Worm (Caenorhabditis elegans): ENCODE measurements around the gene ugt-65.
A peak's percentile ranks its signal among the peaks of the same experiment; 100 is the strongest.

The ugt-65 gene

ce11 chrIV:12396645-12397258 is 23.7 kb upstream of the ugt-65 start (continued):
- TF ChIP-seq unc-30 (tag; optimal IDR thresholded peaks at IDR 0.05) (no peak), nhr-90 (tag; optimal IDR thresholded peaks at IDR 0.05; ENCODE audit: poor library complexity) (peak; percentile 19), lin-14 (GFP tag; optimal IDR thresholded peaks at IDR 0.05) (no peak), elt-3 (tag; optimal IDR thresholded peaks at IDR 0.05) (peak in 1 of 6 experiments; percentile 28), pag-3 (tag; optimal IDR thresholded peaks at IDR 0.05; ENCODE audit: borderline replicate concordance, insufficient read depth) (no peak)

- TF ChIP-seq alr-1 (tag; optimal IDR thresholded peaks at IDR 0.05; ENCODE audit: borderline replicate concordance) = no peak
- TF ChIP-seq efl-1 (optimal IDR thresholded peaks at IDR 0.05) = no peak
- peak in 1 of 2 experiments; percentile 74 for TF ChIP-seq efl-1 (GFP tag; optimal IDR thresholded peaks at IDR 0.05 in 1 of 2)
Measured at ce11 chrIV:12398437-12398836, 22.0 kb upstream of the ugt-65 start, which contains the start of gene acs-20. acs-20 (minus strand) TSS chrIV:12398706.

- TF ChIP-seq nhr-77 (tag; optimal IDR thresholded peaks at IDR 0.05) (no peak), egl-27 (tag; optimal IDR thresholded peaks at IDR 0.05) (no peak), nhr-71 (tag; optimal IDR thresholded peaks at IDR 0.05) (no peak), rnt-1 (tag; optimal IDR thresholded peaks at IDR 0.05) (no peak), elt-2 (tag; optimal IDR thresholded peaks at IDR 0.05) (peak; percentile 5)
Measured at ce11 chrIV:12399983-12400382, 20.5 kb upstream of the ugt-65 start.

- TF ChIP-seq nhr-85 (tag) (peak; percentile 39), blmp-1 (tag; optimal IDR thresholded peaks at IDR 0.05) (peak; percentile 87), elt-3 (tag; optimal IDR thresholded peaks at IDR 0.05) (peak in 2 of 6 experiments; percentile 36 to 50), egl-13 (tag; optimal IDR thresholded peaks at IDR 0.05) (no peak), sup-37 (GFP tag; optimal IDR thresholded peaks at IDR 0.05) (no peak), efl-1 (optimal IDR thresholded peaks at IDR 0.05) (no peak), efl-1 (GFP tag; optimal IDR thresholded peaks at IDR 0.05 in 1 of 2) (peak in 1 of 2 experiments; percentile 71)
Measured at ce11 chrIV:12403440-12403839, 17.0 kb upstream of the ugt-65 start.

- TF ChIP-seq zag-1 (tag; optimal IDR thresholded peaks at IDR 0.05) = peak; percentile 19
- peak; percentile 78 for TF ChIP-seq tbx-2 (tag; optimal IDR thresholded peaks at IDR 0.05)
- TF ChIP-seq elt-2 (tag; optimal IDR thresholded peaks at IDR 0.05) = peak; percentile 19
- no peak for TF ChIP-seq fkh-4 (tag; optimal IDR thresholded peaks at IDR 0.05; ENCODE audit: borderline replicate concordance)
- TF ChIP-seq efl-1 (optimal IDR thresholded peaks at IDR 0.05) = peak; percentile 90 to 97
- peak; percentile 95 to 100 for TF ChIP-seq efl-1 (GFP tag; optimal IDR thresholded peaks at IDR 0.05 in 1 of 2)
- TF ChIP-seq nhr-84 (tag; optimal IDR thresholded peaks at IDR 0.05) = no peak
- peak; percentile 75 for TF ChIP-seq swsn-7 (tag; optimal IDR thresholded peaks at IDR 0.05)
- TF ChIP-seq egl-13 (tag; optimal IDR thresholded peaks at IDR 0.05) = no peak
- TF ChIP-seq mdl-1 (tag; optimal IDR thresholded peaks at IDR 0.05) = peak in 1 of 2 experiments; percentile 75
- peak; percentile 26 for TF ChIP-seq ztf-4 (tag; optimal IDR thresholded peaks at IDR 0.05)
- no peak for TF ChIP-seq pqm-1 (tag; optimal IDR thresholded peaks at IDR 0.05)
- TF ChIP-seq xbp-1 (tag; optimal IDR thresholded peaks at IDR 0.05) = peak; percentile 81
- TF ChIP-seq C04F5.9 (tag; optimal IDR thresholded peaks at IDR 0.05) = no peak
- no peak for TF ChIP-seq aha-1 (tag; optimal IDR thresholded peaks at IDR 0.05)
- TF ChIP-seq grh-1 (GFP tag; IDR thresholded peaks at IDR 0.05) = peak; percentile 64
- TF ChIP-seq lin-39 (tag; optimal IDR thresholded peaks at IDR 0.05) = peak; percentile 33
- TF ChIP-seq nhr-19 (GFP tag; conservative IDR thresholded peaks at IDR 0.05) = peak; percentile 72
- peak; percentile 50 for TF ChIP-seq irx-1 (tag; optimal IDR thresholded peaks at IDR 0.05)
- TF ChIP-seq unc-98 (GFP tag; IDR thresholded peaks at IDR 0.05) = no peak
- TF ChIP-seq lin-15B (tag; optimal IDR thresholded peaks at IDR 0.05) = peak; percentile 96
- TF ChIP-seq dpl-1 (GFP tag; optimal IDR thresholded peaks at IDR 0.05) = peak; percentile 93 to 96 (median 96)
- TF ChIP-seq nhr-11 (tag; optimal IDR thresholded peaks at IDR 0.05) = no peak
- TF ChIP-seq nhr-20 (tag; optimal IDR thresholded peaks at IDR 0.05) = peak; percentile 77
- TF ChIP-seq lin-35 (GFP tag; optimal IDR thresholded peaks at IDR 0.05) = peak; percentile 96 to 99
- TF ChIP-seq nhr-71 (tag; optimal IDR thresholded peaks at IDR 0.05) = peak; percentile 87
- TF ChIP-seq fkh-8 (tag; optimal IDR thresholded peaks at IDR 0.05) = peak; percentile 73
- TF ChIP-seq nhr-237 (tag; optimal IDR thresholded peaks at IDR 0.05) = peak; percentile 16
- peak; percentile 70 for TF ChIP-seq ceh-8 (GFP tag; optimal IDR thresholded peaks at IDR 0.05)
- peak; percentile 84 for TF ChIP-seq fkh-10 (GFP tag; optimal IDR thresholded peaks at IDR 0.05)
- TF ChIP-seq pax-3 (tag; optimal IDR thresholded peaks at IDR 0.05) = peak; percentile 28
Measured at ce11 chrIV:12404137-12404536, 16.3 kb upstream of the ugt-65 start, which contains the start of gene gex-3. gex-3 (plus strand) TSS chrIV:12404431.

Measured in whole organism, L1 larva.